Fruit fly (Drosophila melanogaster) whole organism, embryonic: ENCODE measurements around the gene Edg91.

Source experiments
- Bteb2 ChIP-seq: fragments of 200-800 bp; sonication (Bioruptor generic); optimal IDR thresholded peaks from 2 replicates; lab custom pipeline; 2016; ENCODE audit warnings: missing biosample characterization, missing genetic modification characterization
- CG11723 ChIP-seq: fragments of 200-800 bp; sonication (Bioruptor generic); optimal IDR thresholded peaks from 2 replicates; lab custom pipeline; 2017; ENCODE audit warnings: missing biosample characterization, mild to moderate bottlenecking, missing genetic modification characterization
- CG15011 ChIP-seq: fragments of 200-800 bp; sonication (Bioruptor generic); optimal IDR thresholded peaks from 3 replicates; lab custom pipeline; 2018; ENCODE audit warnings: missing biosample characterization, mild to moderate bottlenecking, missing genetic modification characterization
- CG1647 ChIP-seq: fragments of 200-800 bp; sonication (Bioruptor generic); optimal IDR thresholded peaks from 3 replicates; lab custom pipeline; 2016; ENCODE audit warnings: missing biosample characterization, missing genetic modification characterization
- CG9609 ChIP-seq: fragments of 200-800 bp; sonication (Bioruptor generic); optimal IDR thresholded peaks from 3 replicates; lab custom pipeline; 2016; ENCODE audit warnings: missing biosample characterization, missing genetic modification characterization
- Mad ChIP-seq: fragments of 200-800 bp; sonication (Bioruptor generic); optimal IDR thresholded peaks from 2 replicates; lab custom pipeline; 2016; ENCODE audit warnings: missing biosample characterization, missing genetic modification characterization
- Taf1 ChIP-seq: fragments of 200-800 bp; sonication (Bioruptor generic); IDR thresholded peaks from 2 replicates; pipeline ENCODE4 v1.3.6; 2022; ENCODE audit warnings: missing biosample characterization, missing genetic modification characterization
- Vsx1 ChIP-seq: fragments of 200-800 bp; sonication (Bioruptor generic); optimal IDR thresholded peaks from 2 replicates; lab custom pipeline; 2017; ENCODE audit warnings: missing biosample characterization, mild to moderate bottlenecking, missing genetic modification characterization, missing genetic modification reagents
- dysf ChIP-seq: fragments of 200-800 bp; sonication (Bioruptor generic); IDR thresholded peaks from 3 replicates; pipeline ENCODE4 v1.3.6; 2022; ENCODE audit warnings: missing biosample characterization, missing genetic modification characterization
- ems ChIP-seq: fragments of 200-800 bp; sonication (Bioruptor generic); optimal IDR thresholded peaks from 3 replicates; lab custom pipeline; 2016; ENCODE audit warnings: missing biosample characterization, missing genetic modification characterization
- kay ChIP-seq: fragments of 200-800 bp; sonication (Bioruptor generic); optimal IDR thresholded peaks from 2 replicates; lab custom pipeline; 2016; ENCODE audit warnings: missing biosample characterization, missing genetic modification characterization
- lmd ChIP-seq: fragments of 200-800 bp; sonication (Bioruptor generic); IDR thresholded peaks from 2 replicates; pipeline ENCODE4 v1.3.6; 2022; ENCODE audit warnings: missing biosample characterization, missing genetic modification characterization
- nau ChIP-seq: fragments of 200-800 bp; sonication (Bioruptor generic); optimal IDR thresholded peaks from 3 replicates; lab custom pipeline; 2017; ENCODE audit warnings: missing biosample characterization, mild to moderate bottlenecking, missing genetic modification characterization, missing genetic modification reagents
- nom ChIP-seq: fragments of 200-800 bp; sonication (Bioruptor generic); optimal IDR thresholded peaks from 2 replicates; lab custom pipeline; 2017; ENCODE audit warnings: missing biosample characterization, missing genetic modification characterization, mild to moderate bottlenecking, moderate library complexity, missing genetic modification reagents

DNA sequence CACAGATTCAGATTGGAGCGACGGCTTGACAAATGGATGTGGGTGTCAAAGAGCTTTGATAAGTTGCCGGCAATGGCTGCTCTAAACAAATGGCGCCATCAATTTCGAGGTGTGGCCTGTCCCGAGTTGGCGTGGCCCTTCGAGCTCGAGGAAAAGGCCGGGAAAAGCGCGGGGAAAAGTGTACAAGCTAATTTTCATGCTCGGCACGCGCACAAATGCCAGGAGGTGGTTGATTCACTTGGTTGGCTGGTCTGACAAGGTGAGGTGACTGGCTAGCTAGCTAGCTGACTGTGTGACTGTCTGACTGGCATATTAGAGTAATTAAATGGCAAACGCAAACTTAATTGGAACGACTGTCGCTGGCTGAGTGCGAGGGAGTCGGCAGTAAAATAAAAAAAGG, 9.4 kb downstream of the Edg91 start:
- TF ChIP-seq CG11723 (no peak), kay (GFP tag; lab: Kevin White, UChicago) (no peak), CG1647 (GFP tag; lab: Kevin White, UChicago) (no peak), ems (GFP tag; lab: Kevin White, UChicago) (no peak), nom (no peak), Vsx1 (GFP tag; lab: Kevin White, UChicago) (no peak), Taf1 (GFP tag; lab: Robert Waterston, UW) (no peak), lmd (GFP tag; lab: Robert Waterston, UW) (no peak), dysf (GFP tag; lab: Robert Waterston, UW) (no peak), CG15011 (GFP tag; lab: Kevin White, UChicago) (no peak), CG9609 (GFP tag; lab: Kevin White, UChicago) (no peak), Mad (GFP tag; lab: Kevin White, UChicago) (no peak), Bteb2 (GFP tag; lab: Kevin White, UChicago) (no peak), nau (GFP tag; lab: Kevin White, UChicago) (no peak)
